Fruit fly (Drosophila melanogaster) S2 (cell line): ENCODE results near the gene CycY.

ENCODE experiments used
- CG8478 ChIP-seq: fragments of >200 bp; optimal IDR thresholded peaks from 2 replicates; lab custom pipeline; 2018
- CTCF ChIP-seq, 2 experiments: fragments of >200 bp; optimal IDR thresholded peaks; 2 replicates each; lab custom pipeline; 2018

- TF ChIP-seq CG8478 (lab: Kevin White, UChicago) = no peak
- no peak for TF ChIP-seq CTCF (optimal IDR thresholded peaks at IDR 0.05; lab: Kevin White, UChicago)
Observed at dm6 chr2L:11806701-11807674, 6.6 kb downstream of the CycY start.
